Worm (Caenorhabditis elegans) whole organism, mixed stage, embryonic: ENCODE data around the gene spp-26.

Experiments
- blmp-1 ChIP-seq: fragments of 150-350 bp; optimal IDR thresholded peaks from 2 replicates; lab custom pipeline; 2014; ENCODE audit warnings: missing biosample characterization, missing genetic modification characterization
- ceh-83 ChIP-seq: fragments of 200-800 bp; sonication (Bioruptor generic); optimal IDR thresholded peaks from 2 replicates; lab custom pipeline; 2018; ENCODE audit warnings: mild to moderate bottlenecking, missing genetic modification characterization, missing compliant biosample characterization
- cnd-1 ChIP-seq: fragments of 200-800 bp; sonication (Bioruptor generic); optimal IDR thresholded peaks from 2 replicates; lab custom pipeline; 2018; ENCODE audit warnings: mild to moderate bottlenecking, missing genetic modification characterization, missing compliant biosample characterization
- elt-3 ChIP-seq: fragments of 150-350 bp; optimal IDR thresholded peaks from 2 replicates; lab custom pipeline; 2014; ENCODE audit warnings: missing biosample characterization, missing genetic modification characterization
- mab-5 ChIP-seq: fragments of 150-350 bp; optimal IDR thresholded peaks from 2 replicates; lab custom pipeline; 2014; ENCODE audit warnings: missing biosample characterization, missing genetic modification characterization
- mep-1 ChIP-seq: fragments of 150-350 bp; optimal IDR thresholded peaks from 2 replicates; lab custom pipeline; 2017; ENCODE audit warnings: missing biosample characterization, missing genetic modification reagents, missing genetic modification characterization, inconsistent platforms
- mls-2 ChIP-seq: sonication (generic microtip); optimal IDR thresholded peaks from 2 replicates; lab custom pipeline; 2016; ENCODE audit warnings: mild to moderate bottlenecking, missing genetic modification characterization, moderate library complexity, missing compliant biosample characterization
- nhr-28 ChIP-seq: fragments of 150-350 bp; optimal IDR thresholded peaks from 2 replicates; lab custom pipeline; 2014; ENCODE audit warnings: missing biosample characterization, missing genetic modification characterization
- unc-39 ChIP-seq: fragments of 150-350 bp; optimal IDR thresholded peaks from 2 replicates; lab custom pipeline; 2014; ENCODE audit warnings: missing biosample characterization, missing genetic modification characterization
- unc-62 ChIP-seq: fragments of 150-350 bp; optimal IDR thresholded peaks from 2 replicates; lab custom pipeline; 2014; ENCODE audit warnings: missing biosample characterization, missing genetic modification reagents, missing genetic modification characterization

- TF ChIP-seq mab-5 (tag; lab: Kevin White, UChicago) (no peak), blmp-1 (tag; lab: Kevin White, UChicago) (no peak), ceh-83 (no peak), elt-3 (tag; lab: Kevin White, UChicago) (no peak), unc-62 (GFP tag; lab: Kevin White, UChicago) (no peak), nhr-28 (tag; lab: Kevin White, UChicago) (no peak), mep-1 (tag; lab: Kevin White, UChicago) (no peak), mls-2 (tag; lab: Kevin White, UChicago) (no peak), cnd-1 (tag; lab: Kevin White, UChicago) (no peak), unc-39 (tag; lab: Kevin White, UChicago) (no peak)
Observed at ce11 chrV:6575406-6576130, 16.6 kb upstream of the spp-26 start, which contains the start of gene fut-2.
